Worm (Caenorhabditis elegans): ENCODE data around the gene ttbk-3.
A peak's percentile ranks its signal among the peaks of the same experiment; 100 is the strongest.

The ttbk-3 gene

ce11 chrIV:9889857-9890256 is at the start of gene ttbk-3:
Gene ttbk-3, minus strand, starts transcription at chrIV:9889957.
- no peak for TF ChIP-seq hmg-1.2 (GFP tag; IDR thresholded peaks at IDR 0.05)
- no peak for TF ChIP-seq F52B5.7 (tag; optimal IDR thresholded peaks at IDR 0.05)
- no peak for TF ChIP-seq fkh-3 (tag; optimal IDR thresholded peaks at IDR 0.05)
- no peak for TF ChIP-seq T26A5.8 (tag; optimal IDR thresholded peaks at IDR 0.05)
- TF ChIP-seq ceh-91 (GFP tag; IDR thresholded peaks at IDR 0.05): no peak
- no peak for TF ChIP-seq dpl-1 (GFP tag; optimal IDR thresholded peaks at IDR 0.05)
- no peak for TF ChIP-seq lin-54 (GFP tag; optimal IDR thresholded peaks at IDR 0.05)
- no peak for TF ChIP-seq attf-3 (GFP tag; conservative IDR thresholded peaks at IDR 0.05)
- no peak for TF ChIP-seq ama-1 (optimal IDR thresholded peaks at IDR 0.05)
- no peak for TF ChIP-seq ama-1 (GFP tag; optimal IDR thresholded peaks at IDR 0.05)
- no peak for TF ChIP-seq rec-8 (tag; optimal IDR thresholded peaks at IDR 0.05)
- no peak for TF ChIP-seq D2030.7 (GFP tag; IDR thresholded peaks at IDR 0.05)
- TF ChIP-seq nfyb-1 (GFP tag; IDR thresholded peaks at IDR 0.05): no peak
- no peak for TF ChIP-seq let-607 (tag; optimal IDR thresholded peaks at IDR 0.05)
- TF ChIP-seq lir-1 (GFP tag; conservative IDR thresholded peaks at IDR 0.05): no peak
- no peak for TF ChIP-seq sea-2 (GFP tag; IDR thresholded peaks at IDR 0.05)

- TF ChIP-seq hsf-1 (GFP tag; IDR thresholded peaks at IDR 0.05) (no peak), nhr-90 (tag; optimal IDR thresholded peaks at IDR 0.05) (no peak), aptf-3 (GFP tag; IDR thresholded peaks at IDR 0.05) (no peak), unc-130 (GFP tag; optimal IDR thresholded peaks at IDR 0.05) (no peak), nhr-80 (tag; optimal IDR thresholded peaks at IDR 0.05) (no peak), gei-17 (GFP tag; optimal IDR thresholded peaks at IDR 0.05) (no peak), cebp-2 (GFP tag; IDR thresholded peaks at IDR 0.05) (no peak), ztf-25 (GFP tag; IDR thresholded peaks at IDR 0.05) (no peak), zim-3 (tag; optimal IDR thresholded peaks at IDR 0.05) (no peak), snpc-1.3 (tag; optimal IDR thresholded peaks at IDR 0.05; ENCODE audit: insufficient read depth) (no peak), egl-44 (GFP tag; IDR thresholded peaks at IDR 0.05) (no peak), let-607 (tag; optimal IDR thresholded peaks at IDR 0.05) (no peak), T07F8.4 (tag; optimal IDR thresholded peaks at IDR 0.05) (no peak), madf-6 (GFP tag; IDR thresholded peaks at IDR 0.05) (no peak; the same call in 1 of the 2 replicates), dox-1 (GFP tag; IDR thresholded peaks at IDR 0.05) (no peak), rcor-1 (GFP tag; IDR thresholded peaks at IDR 0.05) (no peak)
Measured at ce11 chrIV:9933580-9933979, 43.8 kb upstream of the ttbk-3 start, which contains the start of gene spe-29. Gene spe-29, plus strand, starts transcription at chrIV:9933880.

- TF ChIP-seq ztf-18 (tag; optimal IDR thresholded peaks at IDR 0.05) (no peak), attf-3 (GFP tag; conservative IDR thresholded peaks at IDR 0.05) (peak; percentile 76), attf-5 (GFP tag; optimal IDR thresholded peaks at IDR 0.05) (peak; percentile 54), mcd-1 (GFP tag; IDR thresholded peaks at IDR 0.05) (peak; percentile 70)
Measured at ce11 chrIV:9932055-9932454, 42.3 kb upstream of the ttbk-3 start, which contains the start of the genes trmt-10A and F25H8.2. Gene trmt-10A, minus strand, starts transcription at chrIV:9932213. Gene F25H8.2, plus strand, starts transcription at chrIV:9932235.

ce11 chrIV:9928180-9928896 is 38.6 kb upstream of the ttbk-3 start, which contains the start of gene dur-1:
Gene dur-1, minus strand, starts transcription at chrIV:9928230.
- TF ChIP-seq nhr-80 (tag; optimal IDR thresholded peaks at IDR 0.05): no peak
- peak; percentile 25 for TF ChIP-seq K12H6.12 (tag; optimal IDR thresholded peaks at IDR 0.05)
